Worm (Caenorhabditis elegans): ENCODE data around the gene slc-36.1.
A peak's percentile ranks its signal among the peaks of the same experiment; 100 is the strongest.
"Not testable (repeated sequence)": the region's sequence is repeated elsewhere in the genome, so short reads cannot be mapped to it uniquely, and the experiment has no call there.

ce11 chrIII:13296289-13296874, 10.9 kb upstream of the slc-36.1 start, which contains the start of gene npp-18:
- TF ChIP-seq lin-35 (GFP tag; optimal IDR thresholded peaks at IDR 0.05): peak; percentile 86 to 89
- TF ChIP-seq egl-27 (tag; optimal IDR thresholded peaks at IDR 0.05); ama-1 (optimal IDR thresholded peaks at IDR 0.05); zag-1 (tag; optimal IDR thresholded peaks at IDR 0.05); hpl-2 (GFP tag; optimal IDR thresholded peaks at IDR 0.05): not testable (repeated sequence)

Data from whole organism, L1 larva.